Fruit fly (Drosophila melanogaster): Measurements from ENCODE around the gene TfIIB.

The TfIIB gene

DNA sequence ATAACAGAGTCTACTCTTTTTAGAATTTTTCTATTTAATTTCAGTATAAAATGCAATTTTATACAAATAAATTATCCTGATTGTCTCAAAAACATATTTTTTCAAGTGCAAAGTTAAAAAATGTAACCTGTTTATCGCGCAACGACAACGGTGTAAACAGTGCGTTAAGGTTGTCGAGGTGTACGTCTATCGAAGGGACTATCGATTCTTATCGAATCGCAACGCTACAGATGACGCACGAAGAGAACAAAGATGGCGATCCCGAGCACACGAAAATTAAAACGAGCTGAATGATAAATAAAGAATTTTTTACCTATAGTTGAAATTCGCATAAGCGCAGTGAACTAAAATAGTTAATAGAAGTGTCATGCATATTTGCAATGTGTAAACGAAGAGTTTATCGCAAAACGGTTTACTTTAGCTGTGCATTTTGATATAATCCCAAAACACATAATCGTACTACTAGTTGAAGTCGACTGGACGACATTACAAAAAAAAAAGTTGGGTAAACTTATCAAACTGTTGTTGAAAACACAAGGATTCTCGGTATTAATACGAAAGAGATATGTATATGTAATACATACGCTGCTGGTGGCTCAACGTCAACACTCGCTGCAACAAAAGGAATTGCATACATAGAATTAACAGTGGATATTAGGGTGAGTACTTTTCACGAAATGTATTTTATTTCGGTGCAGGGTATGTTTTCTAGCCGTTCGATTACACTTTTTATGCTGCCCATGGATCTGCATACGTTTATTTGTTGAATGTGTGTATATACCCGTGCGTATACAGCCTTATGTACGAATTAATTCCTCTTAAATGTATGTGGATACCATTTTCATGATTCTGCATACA is 43.0 kb upstream of the TfIIB start, which contains the start of gene da (continued):
- TF ChIP-seq CG14441 (GFP tag; IDR thresholded peaks at IDR 0.05) (peak; percentile 59), Nf-YA (GFP tag; IDR thresholded peaks at IDR 0.05) (no peak), B-H1 (GFP tag; IDR thresholded peaks at IDR 0.05) (peak; percentile 15; the same call in 1 of the 3 replicates), Spps (tag; optimal IDR thresholded peaks at IDR 0.05) (peak; percentile 23), CrebB (tag; optimal IDR thresholded peaks at IDR 0.05) (peak; percentile 43), Deaf1 (tag; optimal IDR thresholded peaks at IDR 0.05) (peak; percentile 98), cwo (GFP tag; optimal IDR thresholded peaks at IDR 0.05) (no peak), CG4282 (GFP tag; optimal IDR thresholded peaks at IDR 0.05) (peak; percentile 46), CG4360 (GFP tag; IDR thresholded peaks at IDR 0.05) (no peak), CG30403 (GFP tag; optimal IDR thresholded peaks at IDR 0.05) (peak; percentile 77), CG2875 (GFP tag; optimal IDR thresholded peaks at IDR 0.05) (peak; percentile 25), CG6254 (GFP tag; optimal IDR thresholded peaks at IDR 0.05) (no peak), Six4 (GFP tag; optimal IDR thresholded peaks at IDR 0.05) (peak; percentile 15), fru (optimal IDR thresholded peaks at IDR 0.05) (no peak), Xbp1 (GFP tag; optimal IDR thresholded peaks at IDR 0.05) (peak; percentile 73), pnt (GFP tag; optimal IDR thresholded peaks at IDR 0.05) (peak; percentile 26), CG11398 (GFP tag; optimal IDR thresholded peaks at IDR 0.05) (no peak), CG4854 (GFP tag; optimal IDR thresholded peaks at IDR 0.05) (peak; percentile 8), CG31441 (GFP tag; IDR thresholded peaks at IDR 0.05) (peak; percentile 53; the same call in 1 of the 2 replicates), CG6683 (GFP tag; optimal IDR thresholded peaks at IDR 0.05) (no peak), crol (GFP tag; IDR thresholded peaks at IDR 0.05) (no peak), jumu (GFP tag; optimal IDR thresholded peaks at IDR 0.05) (peak; percentile 64), tup (GFP tag; optimal IDR thresholded peaks at IDR 0.05) (no peak), CoRest (tag; optimal IDR thresholded peaks at IDR 0.05) (peak; percentile 73), pan (optimal IDR thresholded peaks at IDR 0.05) (no peak), pan (GFP tag; optimal IDR thresholded peaks at IDR 0.05 in 1 of 2, IDR thresholded peaks at IDR 0.05 in 1 of 2) (peak in 1 of 2 experiments; percentile 61), h (optimal IDR thresholded peaks at IDR 0.05) (no peak), tna (GFP tag; IDR thresholded peaks at IDR 0.05; ENCODE audit: partially characterized antibody) (peak; percentile 13; the same call in 1 of the 2 replicates), fd96Cb (tag; optimal IDR thresholded peaks at IDR 0.05) (peak; percentile 64), onecut (GFP tag; IDR thresholded peaks at IDR 0.05) (peak; percentile 49), CG17612 (GFP tag; IDR thresholded peaks at IDR 0.05) (no peak), dati (GFP tag; IDR thresholded peaks at IDR 0.05) (no peak), HHEX (GFP tag; optimal IDR thresholded peaks at IDR 0.05) (peak; percentile 40), sim (GFP tag; IDR thresholded peaks at IDR 0.05) (no peak), CG3847 (GFP tag; IDR thresholded peaks at IDR 0.05) (peak; percentile 15; the same call in 1 of the 2 replicates), cato (GFP tag; optimal IDR thresholded peaks at IDR 0.05; ENCODE audit: borderline replicate concordance) (no peak), psq (GFP tag; optimal IDR thresholded peaks at IDR 0.05) (no peak), CG17328 (GFP tag; IDR thresholded peaks at IDR 0.05) (peak; percentile 55), dpn (GFP tag; optimal IDR thresholded peaks at IDR 0.05) (peak; percentile 63 to 69), Sry-β (GFP tag; optimal IDR thresholded peaks at IDR 0.05) (no peak), sisA (GFP tag; IDR thresholded peaks at IDR 0.05) (no peak; the same call in 1 of the 2 replicates), CG33557 (GFP tag; optimal IDR thresholded peaks at IDR 0.05) (peak; percentile 18), hkb (optimal IDR thresholded peaks at IDR 0.05) (no peak), hkb (GFP tag; IDR thresholded peaks at IDR 0.05) (peak; percentile 54), CG7372 (GFP tag; IDR thresholded peaks at IDR 0.05) (0 out of 2 replicates have a peak, but pooled peaks have one; percentile 29), Lim3 (GFP tag; IDR thresholded peaks at IDR 0.05) (no peak), CG11247 (GFP tag; IDR thresholded peaks at IDR 0.05) (peak; percentile 54; the same call in 1 of the 2 replicates), CG7357 (GFP tag; IDR thresholded peaks at IDR 0.05) (peak; percentile 97), shn (GFP tag; optimal IDR thresholded peaks at IDR 0.05) (peak; percentile 7), zfh2 (GFP tag; optimal IDR thresholded peaks at IDR 0.05) (peak; percentile 69)
